In the genomic region with DNA sequence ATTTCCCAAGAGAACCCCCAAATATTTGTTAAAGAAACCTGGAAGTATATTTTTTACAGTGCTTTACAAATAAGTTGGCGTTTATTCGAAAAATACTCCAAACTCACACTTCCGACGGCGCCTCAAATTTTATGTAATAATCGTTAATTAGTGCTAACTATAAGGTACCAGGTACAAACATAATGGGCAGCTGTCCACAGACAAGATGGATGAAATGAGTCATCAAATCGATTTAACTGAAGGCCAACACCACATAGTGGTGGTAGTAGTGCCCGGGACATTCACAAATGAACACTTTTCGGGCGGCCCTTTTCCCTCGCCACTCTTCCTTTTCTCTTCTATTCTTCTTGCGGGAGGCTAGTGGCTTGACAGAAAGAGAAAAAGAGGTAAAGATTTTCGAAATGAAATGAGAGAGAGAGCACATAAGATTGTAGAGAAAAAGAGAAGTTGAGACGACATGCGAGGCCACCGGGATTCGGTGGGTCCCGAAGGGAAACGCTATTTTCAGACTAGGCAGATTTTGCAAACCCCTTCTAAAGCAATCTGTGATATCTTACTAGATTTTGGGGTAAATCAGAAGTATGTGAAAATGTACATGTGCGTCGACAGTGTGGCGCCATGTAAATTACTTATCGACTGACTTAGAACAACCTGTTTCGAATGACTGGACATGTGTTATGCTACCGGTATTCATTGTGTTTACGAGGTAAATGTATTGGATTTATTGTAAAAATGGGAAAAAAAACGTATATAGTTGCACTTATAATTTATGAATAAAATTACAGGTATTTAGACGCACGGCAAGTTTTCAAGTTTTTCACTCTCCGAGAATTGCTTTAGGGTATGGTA, we compare ENCODE assay signal across 8 worm cellular contexts.
A peak's percentile ranks its signal among the peaks of the same experiment; 100 is the strongest.
TF ChIP-seq lines count a peak whose summit lies in the region.

No protein-coding gene starts in this region.

TF ChIP-seq in whole organism, L1 larva, 84 proteins besides CTCF, POLR2A, EP300 and RAD21 (continues in another document):
- peak in 1 of 6 experiments; percentile 13 for TF ChIP-seq elt-3 (tag; optimal IDR thresholded peaks at IDR 0.05; lab: Kevin White, UChicago)
- TF ChIP-seq rnt-1 (tag; optimal IDR thresholded peaks at IDR 0.05; lab: Kevin White, UChicago) = peak; percentile 21
- no peak for TF ChIP-seq unc-98 (GFP tag; IDR thresholded peaks at IDR 0.05; lab: Robert Waterston, UW)
- TF ChIP-seq fos-1 (tag; optimal IDR thresholded peaks at IDR 0.05; lab: Kevin White, UChicago) = peak; percentile 60
- TF ChIP-seq nhr-71 (tag; optimal IDR thresholded peaks at IDR 0.05; lab: Kevin White, UChicago) = peak; percentile 10
- no peak for TF ChIP-seq lin-13 (GFP tag; optimal IDR thresholded peaks at IDR 0.05; lab: Kevin White, UChicago)
- TF ChIP-seq snu-23 (GFP tag; optimal IDR thresholded peaks at IDR 0.05; lab: Kevin White, UChicago) = peak; percentile 27
- TF ChIP-seq blmp-1 (tag; optimal IDR thresholded peaks at IDR 0.05; lab: Kevin White, UChicago) = peak; percentile 68
- peak; percentile 59 for TF ChIP-seq mep-1 (tag; optimal IDR thresholded peaks at IDR 0.05; lab: Kevin White, UChicago)
- no peak for TF ChIP-seq nhr-77 (tag; optimal IDR thresholded peaks at IDR 0.05; lab: Kevin White, UChicago)

TF ChIP-seq in whole organism, L2 larva, 48 proteins besides CTCF, POLR2A, EP300 and RAD21 (continues in another document):
- TF ChIP-seq ama-1 (optimal IDR thresholded peaks at IDR 0.05; lab: Kevin White, UChicago) = no peak
- TF ChIP-seq nhr-10 (tag; optimal IDR thresholded peaks at IDR 0.05; lab: Kevin White, UChicago) = no peak
- TF ChIP-seq peb-1 (tag; optimal IDR thresholded peaks at IDR 0.05; lab: Kevin White, UChicago) = no peak
- TF ChIP-seq sma-9 (GFP tag; optimal IDR thresholded peaks at IDR 0.05; lab: Kevin White, UChicago) = peak; percentile 11
- no peak for TF ChIP-seq sma-9 (tag; optimal IDR thresholded peaks at IDR 0.05; lab: Kevin White, UChicago)
- peak; percentile 10 for TF ChIP-seq nhr-25 (tag; optimal IDR thresholded peaks at IDR 0.05; lab: Kevin White, UChicago)
- no peak for TF ChIP-seq mab-5 (tag; optimal IDR thresholded peaks at IDR 0.05; lab: Kevin White, UChicago)
- TF ChIP-seq unc-55 (GFP tag; optimal IDR thresholded peaks at IDR 0.05; lab: Kevin White, UChicago) = no peak
- TF ChIP-seq gmeb-1 (tag; optimal IDR thresholded peaks at IDR 0.05; lab: Kevin White, UChicago) = no peak
- TF ChIP-seq blmp-1 (tag; optimal IDR thresholded peaks at IDR 0.05; lab: Kevin White, UChicago; ENCODE audit: insufficient read depth) = peak; percentile 19

TF ChIP-seq in whole organism, L3 larva, 47 proteins besides CTCF, POLR2A, EP300 and RAD21:
- no peak for TF ChIP-seq elt-3 (tag; optimal IDR thresholded peaks at IDR 0.05; lab: Kevin White, UChicago)
- peak; percentile 5 for TF ChIP-seq ama-1 (optimal IDR thresholded peaks at IDR 0.05; lab: Kevin White, UChicago)
- peak; percentile 23 for TF ChIP-seq nhr-25 (tag; optimal IDR thresholded peaks at IDR 0.05; lab: Kevin White, UChicago)
- no peak for TF ChIP-seq sea-2 (GFP tag; optimal IDR thresholded peaks at IDR 0.05; lab: Kevin White, UChicago)
- peak; percentile 23 for TF ChIP-seq hmg-11 (tag; optimal IDR thresholded peaks at IDR 0.05; lab: Kevin White, UChicago)
- TF ChIP-seq lin-39 (tag; optimal IDR thresholded peaks at IDR 0.05; lab: Kevin White, UChicago) = peak; percentile 40
- peak; percentile 16 for TF ChIP-seq lin-15B (tag; optimal IDR thresholded peaks at IDR 0.05; lab: Kevin White, UChicago)
- TF ChIP-seq nhr-23 (tag; optimal IDR thresholded peaks at IDR 0.05; lab: Kevin White, UChicago) = no peak

TF ChIP-seq in whole organism, L4 larva, 104 proteins besides CTCF, POLR2A, EP300 and RAD21 (continues in another document):
- TF ChIP-seq rbr-2 (tag; optimal IDR thresholded peaks at IDR 0.05; lab: Kevin White, UChicago) = no peak
- peak; percentile 10 for TF ChIP-seq hlh-11 (tag; optimal IDR thresholded peaks at IDR 0.05; lab: Kevin White, UChicago)
- TF ChIP-seq pqm-1 (tag; optimal IDR thresholded peaks at IDR 0.05; lab: Kevin White, UChicago) = no peak
- no peak for TF ChIP-seq nhr-41 (GFP tag; IDR thresholded peaks at IDR 0.05; lab: Robert Waterston, UW)
- no peak for TF ChIP-seq nhr-111 (GFP tag; optimal IDR thresholded peaks at IDR 0.05; lab: Kevin White, UChicago)
- no peak for TF ChIP-seq snpc-1.2 (GFP tag; IDR thresholded peaks at IDR 0.05; lab: Robert Waterston, UW)
- no peak for TF ChIP-seq lin-39 (tag; optimal IDR thresholded peaks at IDR 0.05; lab: Kevin White, UChicago)
- peak; percentile 67 for TF ChIP-seq aha-1 (tag; lab: Kevin White, UChicago)
- TF ChIP-seq ceh-28 (tag; optimal IDR thresholded peaks at IDR 0.05; lab: Kevin White, UChicago) = no peak
- no peak for TF ChIP-seq nhr-42 (GFP tag; IDR thresholded peaks at IDR 0.05; lab: Robert Waterston, UW)
- no peak for TF ChIP-seq F49E8.2 (tag; optimal IDR thresholded peaks at IDR 0.05; lab: Kevin White, UChicago; ENCODE audit: borderline replicate concordance)

TF ChIP-seq in whole organism, early embryonic, 17 proteins besides CTCF, POLR2A, EP300 and RAD21:
- TF ChIP-seq F13C5.2 (tag; optimal IDR thresholded peaks at IDR 0.05; lab: Kevin White, UChicago) (peak; percentile 34), hmg-4 (GFP tag; optimal IDR thresholded peaks at IDR 0.05; lab: Kevin White, UChicago) (peak; percentile 69), tra-4 (tag; optimal IDR thresholded peaks at IDR 0.05; lab: Kevin White, UChicago) (no peak), hnd-1 (tag; optimal IDR thresholded peaks at IDR 0.05; lab: Kevin White, UChicago) (no peak), B0310.2 (tag; optimal IDR thresholded peaks at IDR 0.05; lab: Kevin White, UChicago) (no peak), pes-1 (GFP tag; IDR thresholded peaks at IDR 0.05; lab: Robert Waterston, UW) (no peak), ceh-13 (GFP tag; optimal IDR thresholded peaks at IDR 0.05; lab: Kevin White, UChicago) (no peak), tbx-37 (GFP tag; conservative IDR thresholded peaks at IDR 0.05; lab: Robert Waterston, UW) (no peak), hmbx-1 (tag; optimal IDR thresholded peaks at IDR 0.05; lab: Kevin White, UChicago) (no peak), ets-7 (tag; optimal IDR thresholded peaks at IDR 0.05; lab: Kevin White, UChicago) (no peak)

TF ChIP-seq in whole organism, late embryonic, 69 proteins besides CTCF, POLR2A, EP300 and RAD21 (continues in another document):
- peak; percentile 18 for TF ChIP-seq tbx-2 (tag; optimal IDR thresholded peaks at IDR 0.05; lab: Kevin White, UChicago)
- TF ChIP-seq zip-5 (tag; optimal IDR thresholded peaks at IDR 0.05; lab: Kevin White, UChicago) = no peak
- no peak for TF ChIP-seq ama-1 (optimal IDR thresholded peaks at IDR 0.05; lab: Kevin White, UChicago)
- no peak for TF ChIP-seq elt-2 (tag; optimal IDR thresholded peaks at IDR 0.05; lab: Kevin White, UChicago)
- no peak for TF ChIP-seq gmeb-2 (tag; optimal IDR thresholded peaks at IDR 0.05; lab: Kevin White, UChicago)
- TF ChIP-seq ttx-3 (tag; optimal IDR thresholded peaks at IDR 0.05; lab: Kevin White, UChicago) = no peak
- TF ChIP-seq nfya-1 (tag; optimal IDR thresholded peaks at IDR 0.05; lab: Kevin White, UChicago) = peak; percentile 43
- TF ChIP-seq dmd-4 (tag; optimal IDR thresholded peaks at IDR 0.05; lab: Kevin White, UChicago; ENCODE audit: borderline replicate concordance) = no peak
- TF ChIP-seq pat-9 (tag; optimal IDR thresholded peaks at IDR 0.05; lab: Kevin White, UChicago) = no peak
- TF ChIP-seq unc-55 (GFP tag; optimal IDR thresholded peaks at IDR 0.05; lab: Kevin White, UChicago) = no peak
- TF ChIP-seq pha-4 (tag; optimal IDR thresholded peaks at IDR 0.05; lab: Kevin White, UChicago) = no peak
- no peak for TF ChIP-seq hlh-30 (tag; optimal IDR thresholded peaks at IDR 0.05; lab: Kevin White, UChicago; ENCODE audit: insufficient read depth)
- TF ChIP-seq tbx-7 (tag; optimal IDR thresholded peaks at IDR 0.05; lab: Kevin White, UChicago) = no peak

TF ChIP-seq in whole organism, midembryonic, 9 proteins besides CTCF, POLR2A, EP300 and RAD21:
- no peak for TF ChIP-seq ref-1 (GFP tag; conservative IDR thresholded peaks at IDR 0.05; lab: Robert Waterston, UW)
- TF ChIP-seq flt-1 (GFP tag; IDR thresholded peaks at IDR 0.05; lab: Robert Waterston, UW) = no peak
- peak; percentile 4 for TF ChIP-seq cog-1 (tag; optimal IDR thresholded peaks at IDR 0.05; lab: Kevin White, UChicago)
TF ChIP-seq in whole organism, midembryonic: peak in this region for 1.

TF ChIP-seq in whole organism, mixed stage, embryonic, 35 proteins besides CTCF, POLR2A, EP300 and RAD21:
- TF ChIP-seq drap-1 (GFP tag; optimal IDR thresholded peaks at IDR 0.05; lab: Kevin White, UChicago) (no peak), hlh-1 (tag; optimal IDR thresholded peaks at IDR 0.05; lab: Kevin White, UChicago) (peak; percentile 28), ham-2 (GFP tag; optimal IDR thresholded peaks at IDR 0.05; lab: Kevin White, UChicago) (peak; percentile 6), unc-120 (tag; optimal IDR thresholded peaks at IDR 0.05; lab: Kevin White, UChicago; ENCODE audit: poor library complexity, severe bottlenecking) (peak; percentile 55), ces-1 (GFP tag; optimal IDR thresholded peaks at IDR 0.05; lab: Kevin White, UChicago) (peak; percentile 72), nhr-12 (tag; optimal IDR thresholded peaks at IDR 0.05; lab: Kevin White, UChicago) (no peak), ceh-43 (GFP tag; optimal IDR thresholded peaks at IDR 0.05; lab: Kevin White, UChicago) (peak; percentile 46), mls-2 (tag; optimal IDR thresholded peaks at IDR 0.05; lab: Kevin White, UChicago) (peak; percentile 16)

Comparison
In these comparisons a context has a peak if more than half of its experiments do, and no peak if none do; other contexts are left out.
1. Of the 29 proteins assayed by ChIP-seq in both whole organism, L4 larva and whole organism, L1 larva: peak only in whole organism, L4 larva: aha-1; only in whole organism, L1 larva: fos-1 and unc-130; in both: mep-1; in neither: 25.